Fruit fly (Drosophila melanogaster): ENCODE data around the gene CG4592.

Gene CG4592

DNA sequence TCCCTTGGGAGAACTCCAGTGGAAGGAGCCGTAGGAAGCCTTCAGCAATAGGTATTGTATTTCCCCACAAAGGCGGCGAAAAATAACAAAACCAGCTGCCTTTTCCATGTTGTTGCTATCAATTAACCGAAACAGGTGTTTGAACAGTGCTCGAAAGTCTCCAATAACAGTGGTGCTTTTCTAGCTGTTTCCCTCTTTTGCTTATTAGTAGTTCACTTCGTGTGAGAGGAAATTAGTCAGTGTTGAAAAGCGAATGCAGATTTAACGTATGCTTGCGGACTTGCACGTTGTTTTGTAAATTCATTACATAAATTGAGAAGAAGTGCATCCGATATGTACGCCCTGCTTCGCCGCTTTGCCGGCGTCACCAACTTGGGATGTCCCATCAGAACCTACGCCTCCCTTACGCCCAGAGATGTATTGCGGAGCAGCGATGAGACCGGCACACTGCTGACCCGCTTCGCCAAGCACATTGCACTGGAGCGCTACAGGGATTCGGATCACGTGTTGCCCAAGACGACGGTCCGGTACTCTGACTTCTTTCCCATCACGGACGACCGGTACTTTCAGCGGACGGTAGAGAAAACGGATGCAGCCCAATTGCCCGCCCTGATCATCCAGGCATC is 17.3 kb downstream of the CG4592 start, which contains the start of the genes Datp and CG4619 (continued):
- no peak for TF ChIP-seq CG10147 (GFP tag; optimal IDR thresholded peaks at IDR 0.05)
- peak; percentile 61 for TF ChIP-seq NfI (GFP tag; optimal IDR thresholded peaks at IDR 0.05)
- TF ChIP-seq CG17829 (tag; optimal IDR thresholded peaks at IDR 0.05) = no peak
- no peak for TF ChIP-seq CG8290 (GFP tag; optimal IDR thresholded peaks at IDR 0.05)
- TF ChIP-seq CG8290 (tag; optimal IDR thresholded peaks at IDR 0.05) = no peak
- TF ChIP-seq rib (GFP tag; IDR thresholded peaks at IDR 0.05) = no peak
- no peak for TF ChIP-seq bigmax (GFP tag; optimal IDR thresholded peaks at IDR 0.05)
- TF ChIP-seq E2f1 (GFP tag; IDR thresholded peaks at IDR 0.05) = no peak
- TF ChIP-seq CG7839 (tag; optimal IDR thresholded peaks at IDR 0.05) = no peak
- no peak for TF ChIP-seq CG32767 (GFP tag; IDR thresholded peaks at IDR 0.05)
- TF ChIP-seq CG8944 (GFP tag; optimal IDR thresholded peaks at IDR 0.05) = peak; percentile 58
- no peak for TF ChIP-seq tio (GFP tag; optimal IDR thresholded peaks at IDR 0.05)
- TF ChIP-seq otp (GFP tag; IDR thresholded peaks at IDR 0.05) = no peak
- no peak for TF ChIP-seq CG1792 (GFP tag; optimal IDR thresholded peaks at IDR 0.05)
- peak; percentile 16 for TF ChIP-seq CG4854 (GFP tag; optimal IDR thresholded peaks at IDR 0.05)
- no peak for TF ChIP-seq chn (GFP tag; optimal IDR thresholded peaks at IDR 0.05)
- TF ChIP-seq CG11560 (tag; IDR thresholded peaks at IDR 0.05) = no peak
- peak; percentile 66 for TF ChIP-seq HmgD (GFP tag; optimal IDR thresholded peaks at IDR 0.05)
- TF ChIP-seq toy (GFP tag; IDR thresholded peaks at IDR 0.05) = no peak
- no peak for TF ChIP-seq grn (GFP tag; optimal IDR thresholded peaks at IDR 0.05)
- peak; percentile 40 for TF ChIP-seq CG17186 (GFP tag; optimal IDR thresholded peaks at IDR 0.05)
- peak; percentile 22 for TF ChIP-seq NC2β (GFP tag; optimal IDR thresholded peaks at IDR 0.05)
- TF ChIP-seq Bgb (GFP tag; IDR thresholded peaks at IDR 0.05; ENCODE audit: partially characterized antibody) = peak; percentile 8; the same call in 1 of the 2 replicates
- TF ChIP-seq sob (GFP tag; IDR thresholded peaks at IDR 0.05) = peak; percentile 87
- TF ChIP-seq CG8924 (tag; optimal IDR thresholded peaks at IDR 0.05) = no peak
- TF ChIP-seq NC2α (GFP tag; optimal IDR thresholded peaks at IDR 0.05) = no peak
- TF ChIP-seq CG11695 (GFP tag; IDR thresholded peaks at IDR 0.05) = no peak
- no peak for TF ChIP-seq gfzf (GFP tag; optimal IDR thresholded peaks at IDR 0.05)
- peak; percentile 56 for TF ChIP-seq CG17385 (GFP tag; optimal IDR thresholded peaks at IDR 0.05)
- peak in 1 of 2 experiments; percentile 15 for TF ChIP-seq Trl (optimal IDR thresholded peaks at IDR 0.05)
- TF ChIP-seq Trl (GFP tag; optimal IDR thresholded peaks at IDR 0.05) = peak; percentile 64
- 0 out of 2 replicates have a peak, but pooled peaks have one; percentile 40 for TF ChIP-seq CG11085 (GFP tag; IDR thresholded peaks at IDR 0.05)
- TF ChIP-seq wdn (GFP tag; IDR thresholded peaks at IDR 0.05) = 0 out of 2 replicates have a peak, but pooled peaks have one; percentile 20
- peak; percentile 54 for TF ChIP-seq caup (GFP tag; optimal IDR thresholded peaks at IDR 0.05; ENCODE audit: severe bottlenecking)
- TF ChIP-seq CG13287 (GFP tag; IDR thresholded peaks at IDR 0.05; ENCODE audit: partially characterized antibody) = peak; percentile 26; the same call in 1 of the 2 replicates
- peak; percentile 65; the same call in 1 of the 3 replicates for TF ChIP-seq CG6791 (GFP tag; IDR thresholded peaks at IDR 0.05; ENCODE audit: partially characterized antibody)
- TF ChIP-seq Hmr (GFP tag; optimal IDR thresholded peaks at IDR 0.05) = no peak
- TF ChIP-seq CG12236 (GFP tag; optimal IDR thresholded peaks at IDR 0.05) = no peak
- TF ChIP-seq CG12659 (GFP tag; optimal IDR thresholded peaks at IDR 0.05) = peak; percentile 44
- TF ChIP-seq CG4360 (GFP tag; IDR thresholded peaks at IDR 0.05) = peak; percentile 64
- TF ChIP-seq Dfd (GFP tag; optimal IDR thresholded peaks at IDR 0.05) = no peak
- TF ChIP-seq CG17359 (tag; optimal IDR thresholded peaks at IDR 0.05) = no peak
- peak; percentile 33; the same call in 1 of the 2 replicates for TF ChIP-seq Taf1 (GFP tag; IDR thresholded peaks at IDR 0.05)
- TF ChIP-seq hbn (GFP tag; IDR thresholded peaks at IDR 0.05; ENCODE audit: partially characterized antibody) = no peak
- TF ChIP-seq CG8089 (GFP tag; optimal IDR thresholded peaks at IDR 0.05) = peak; percentile 28
- TF ChIP-seq HHEX (GFP tag; optimal IDR thresholded peaks at IDR 0.05) = peak; percentile 7
- TF ChIP-seq Sin3A (optimal IDR thresholded peaks at IDR 0.05) = peak; percentile 31
- no peak for TF ChIP-seq slp2 (GFP tag; optimal IDR thresholded peaks at IDR 0.05)
- TF ChIP-seq mld (GFP tag; IDR thresholded peaks at IDR 0.05; ENCODE audit: partially characterized antibody) = no peak
- TF ChIP-seq lab (GFP tag; optimal IDR thresholded peaks at IDR 0.05) = peak; percentile 64
- no peak for TF ChIP-seq Fer3 (tag; optimal IDR thresholded peaks at IDR 0.05)
